Worm (Caenorhabditis elegans): ENCODE results near the gene M163.7.

DNA sequence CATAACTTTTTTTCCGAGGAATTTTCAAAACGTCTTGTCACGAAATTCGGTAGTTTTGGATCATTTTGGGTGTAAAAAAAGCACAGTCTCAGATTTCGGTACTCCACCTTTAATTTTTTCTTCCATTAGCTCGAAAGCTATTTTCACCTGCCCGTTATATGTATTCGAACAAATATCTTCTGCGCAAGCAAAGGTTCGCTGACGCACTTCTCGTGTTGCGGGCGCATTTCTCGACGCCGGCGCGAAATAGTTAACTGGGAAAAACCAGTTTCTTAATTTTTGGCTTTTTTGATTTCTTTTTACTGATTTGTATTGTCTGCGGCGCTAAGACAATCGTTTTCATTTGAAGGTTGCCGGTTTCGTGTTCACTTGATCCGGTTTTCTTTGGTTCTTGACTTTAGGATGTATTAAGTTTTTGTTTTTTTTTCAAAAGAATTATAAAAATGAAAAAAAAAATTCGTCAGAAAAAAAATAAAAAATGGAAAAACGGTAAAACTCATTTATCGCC, 28.9 kb upstream of the M163.7 start:
- TF ChIP-seq ref-1 (GFP tag; conservative IDR thresholded peaks at IDR 0.05) = no peak
- no peak for TF ChIP-seq ztf-23 (GFP tag; IDR thresholded peaks at IDR 0.05)
- TF ChIP-seq med-1 (GFP tag; optimal IDR thresholded peaks at IDR 0.05; ENCODE audit: insufficient read depth) = no peak
- TF ChIP-seq cog-1 (tag; optimal IDR thresholded peaks at IDR 0.05) = no peak

Data from whole organism, midembryonic.